Worm (Caenorhabditis elegans) whole organism, mixed stage, embryonic: ENCODE data around the gene Y39B6A.9.

Experiments
- elt-1 ChIP-seq: sonication (generic microtip); optimal IDR thresholded peaks from 2 replicates; lab custom pipeline; 2017; ENCODE audit warnings: missing genetic modification characterization, mild to moderate bottlenecking, missing compliant biosample characterization, antibody characterized with exemption, moderate library complexity, borderline replicate concordance; ENCODE audit not compliant: insufficient read depth
- elt-3 ChIP-seq: fragments of 150-350 bp; optimal IDR thresholded peaks from 2 replicates; lab custom pipeline; 2014; ENCODE audit warnings: missing biosample characterization, missing genetic modification characterization
- hlh-1 ChIP-seq: fragments of 150-350 bp; optimal IDR thresholded peaks from 2 replicates; lab custom pipeline; 2014; ENCODE audit warnings: missing biosample characterization, missing genetic modification reagents, missing genetic modification characterization
- lsy-2 ChIP-seq: fragments of 150-350 bp; optimal IDR thresholded peaks from 2 replicates; lab custom pipeline; 2014; ENCODE audit warnings: missing biosample characterization, missing genetic modification characterization
- mab-5 ChIP-seq: fragments of 150-350 bp; optimal IDR thresholded peaks from 2 replicates; lab custom pipeline; 2014; ENCODE audit warnings: missing biosample characterization, missing genetic modification characterization
- unc-62 ChIP-seq: fragments of 150-350 bp; optimal IDR thresholded peaks from 2 replicates; lab custom pipeline; 2014; ENCODE audit warnings: missing biosample characterization, missing genetic modification reagents, missing genetic modification characterization
- ztf-11 ChIP-seq: fragments of 150-350 bp; optimal IDR thresholded peaks from 2 replicates; lab custom pipeline; 2014; ENCODE audit warnings: missing biosample characterization, missing genetic modification characterization

DNA sequence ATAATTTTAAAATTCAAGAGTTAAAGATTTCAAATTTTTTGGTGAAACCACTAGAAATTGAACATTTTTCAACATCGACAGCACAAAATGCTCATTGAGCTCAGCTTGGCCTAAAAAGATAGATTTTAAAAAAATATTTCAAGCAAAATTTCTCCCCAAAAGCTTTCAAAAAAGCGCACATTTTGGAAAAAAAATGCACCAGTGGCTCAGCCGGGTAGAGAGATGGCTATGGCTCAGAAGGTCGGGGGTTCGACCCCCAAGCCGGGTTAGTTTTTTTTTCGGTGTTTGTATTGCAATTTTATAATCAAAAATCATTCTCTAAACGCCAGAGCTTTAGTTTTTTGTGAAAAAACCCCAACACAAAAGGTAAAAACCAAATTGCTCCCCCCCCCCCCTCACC lies 41.5 kb downstream of the Y39B6A.9 start:
- TF ChIP-seq ztf-11 (tag; lab: Kevin White, UChicago), result no peak
- TF ChIP-seq lsy-2, result no peak
- no peak for TF ChIP-seq mab-5 (tag; lab: Kevin White, UChicago)
- no peak for TF ChIP-seq elt-3 (tag; lab: Kevin White, UChicago)
- no peak for TF ChIP-seq hlh-1 (tag; lab: Kevin White, UChicago)
- no peak for TF ChIP-seq unc-62 (GFP tag; lab: Kevin White, UChicago)
- TF ChIP-seq elt-1 (tag; lab: Kevin White, UChicago), result no peak
